Worm (Caenorhabditis elegans) whole organism, L1 larva: ENCODE results near the gene Y38F1A.4.

Experiments used
- C04F5.9 ChIP-seq: sonication (generic microtip); optimal IDR thresholded peaks from 2 replicates; lab custom pipeline; 2016; ENCODE audit warnings: missing genetic modification characterization, missing compliant biosample characterization
- C16A3.4 ChIP-seq: fragments of 150-350 bp; optimal IDR thresholded peaks from 2 replicates; lab custom pipeline; 2014; ENCODE audit warnings: missing biosample characterization, missing genetic modification characterization
- Y116A8C.19 ChIP-seq: sonication (generic microtip); optimal IDR thresholded peaks from 2 replicates; lab custom pipeline; 2016; ENCODE audit warnings: missing compliant biosample characterization, missing genetic modification characterization, borderline replicate concordance
- aha-1 ChIP-seq: fragments of 150-350 bp; optimal IDR thresholded peaks from 2 replicates; lab custom pipeline; 2014; ENCODE audit warnings: missing biosample characterization, missing genetic modification characterization
- ceh-63 ChIP-seq: fragments of 200-800 bp; sonication (Bioruptor generic); optimal IDR thresholded peaks from 2 replicates; lab custom pipeline; 2018; ENCODE audit warnings: mild to moderate bottlenecking, missing genetic modification characterization, missing compliant biosample characterization
- ceh-8 ChIP-seq: fragments of 200-800 bp; sonication (Bioruptor generic); optimal IDR thresholded peaks from 2 replicates; lab custom pipeline; 2018; ENCODE audit warnings: mild to moderate bottlenecking, missing genetic modification characterization, moderate library complexity, missing compliant biosample characterization
- ceh-88 ChIP-seq: fragments of 200-800 bp; sonication (Bioruptor generic); IDR thresholded peaks from 2 replicates; pipeline ENCODE4 v1.3.6; 2022; ENCODE audit warnings: missing genetic modification characterization, missing compliant biosample characterization
- ceh-90 ChIP-seq: sonication (generic microtip); optimal IDR thresholded peaks from 2 replicates; lab custom pipeline; 2016; ENCODE audit warnings: missing genetic modification characterization, missing compliant biosample characterization
- ces-1 ChIP-seq: fragments of 150-350 bp; optimal IDR thresholded peaks from 2 replicates; lab custom pipeline; 2014; ENCODE audit warnings: missing biosample characterization, missing genetic modification reagents, missing genetic modification characterization
- dpl-1 ChIP-seq, 3 experiments: fragments of 150-350 bp in 2 of 3; sonication (generic microtip) in 1 of 3; optimal IDR thresholded peaks; 2 replicates each; lab custom pipeline; 2014 to 2017; ENCODE audit warnings: missing biosample characterization in 3 of 3, missing genetic modification characterization in 3 of 3, missing genetic modification reagents in 3 of 3
- dsc-1 ChIP-seq: sonication (generic microtip); optimal IDR thresholded peaks from 2 replicates; lab custom pipeline; 2016; ENCODE audit warnings: mild to moderate bottlenecking, missing genetic modification characterization, missing compliant biosample characterization
- efl-1 ChIP-seq, 4 experiments: fragments of 150-350 bp; optimal IDR thresholded peaks in 3 of 4; peaks in 1 of 4; 1 replicate in 1 of 4; 2 replicates in 3 of 4; lab custom pipeline; 2014; ENCODE audit warnings: missing biosample characterization in 2 of 4, missing genetic modification characterization in 2 of 4, missing genetic modification reagents in 2 of 4
- egl-13 ChIP-seq: sonication (generic microtip); optimal IDR thresholded peaks from 2 replicates; lab custom pipeline; 2016; ENCODE audit warnings: missing genotype, missing genetic modification reagents, missing genetic modification characterization, missing compliant biosample characterization
- elt-3 ChIP-seq, 6 experiments: fragments of 150-350 bp in 1 of 6; sonication (generic microtip); optimal IDR thresholded peaks; 2 replicates each; lab custom pipeline; 2017 to 2018; ENCODE audit warnings: missing biosample characterization in 6 of 6, missing genetic modification characterization in 6 of 6, inconsistent platforms in 1 of 6
- ets-5 ChIP-seq: fragments of 200-800 bp; sonication (Bioruptor generic); IDR thresholded peaks from 2 replicates; pipeline ENCODE4 v1.3.6; 2022; ENCODE audit warnings: missing genetic modification characterization, missing compliant biosample characterization
- fkh-4 ChIP-seq: sonication (generic microtip); optimal IDR thresholded peaks from 2 replicates; lab custom pipeline; 2016; ENCODE audit warnings: missing compliant biosample characterization, missing genetic modification characterization, borderline replicate concordance
- fkh-8 ChIP-seq: sonication (generic microtip); optimal IDR thresholded peaks from 2 replicates; lab custom pipeline; 2016; ENCODE audit warnings: mild to moderate bottlenecking, missing genetic modification characterization, missing compliant biosample characterization
- grh-1 ChIP-seq: fragments of 200-800 bp; sonication (Bioruptor generic); IDR thresholded peaks from 2 replicates; pipeline ENCODE4 v1.3.6; 2022; ENCODE audit warnings: missing genetic modification reagents, missing genetic modification characterization, missing compliant biosample characterization
- hlh-4 ChIP-seq: sonication (generic microtip); optimal IDR thresholded peaks from 2 replicates; lab custom pipeline; 2016; ENCODE audit warnings: mild to moderate bottlenecking, missing genetic modification characterization, missing compliant biosample characterization
- irx-1 ChIP-seq: sonication (generic microtip); optimal IDR thresholded peaks from 2 replicates; lab custom pipeline; 2016; ENCODE audit warnings: missing genetic modification characterization, missing compliant biosample characterization
- isw-1 ChIP-seq: fragments of 200-800 bp; sonication (Bioruptor generic); IDR thresholded peaks from 2 replicates; pipeline ENCODE4 v1.3.6; 2022; ENCODE audit warnings: missing genetic modification characterization, missing compliant biosample characterization
- lin-13 ChIP-seq: fragments of 150-350 bp; optimal IDR thresholded peaks from 2 replicates; lab custom pipeline; 2014; ENCODE audit warnings: missing biosample characterization, missing genetic modification reagents, missing genetic modification characterization
- lin-15B ChIP-seq: fragments of 150-350 bp; sonication (generic microtip); optimal IDR thresholded peaks from 3 replicates; lab custom pipeline; 2014; ENCODE audit warnings: missing biosample characterization, missing genetic modification characterization
- lin-35 ChIP-seq, 2 experiments: fragments of 150-350 bp; optimal IDR thresholded peaks; 2 replicates each; lab custom pipeline; 2014; ENCODE audit warnings: missing biosample characterization in 2 of 2, missing genetic modification characterization in 2 of 2, missing genetic modification reagents in 2 of 2
- lir-3 ChIP-seq: sonication (generic microtip); optimal IDR thresholded peaks from 2 replicates; lab custom pipeline; 2016; ENCODE audit warnings: mild to moderate bottlenecking, missing genetic modification characterization, moderate library complexity, missing compliant biosample characterization; ENCODE audit not compliant: poor library complexity
- lsy-2 ChIP-seq, 2 experiments: fragments of 150-350 bp; optimal IDR thresholded peaks; 2 replicates each; lab custom pipeline; 2014; ENCODE audit warnings: missing biosample characterization in 2 of 2, missing genetic modification characterization in 2 of 2
- mab-9 ChIP-seq: fragments of 200-800 bp; sonication (Bioruptor generic); IDR thresholded peaks from 2 replicates; pipeline ENCODE4 v1.3.6; 2022; ENCODE audit warnings: missing genetic modification reagents, missing genetic modification characterization, missing compliant biosample characterization
- mdl-1 ChIP-seq, 2 experiments: fragments of 150-350 bp; optimal IDR thresholded peaks; 2 replicates each; lab custom pipeline; 2014 to 2017; ENCODE audit warnings: missing biosample characterization in 2 of 2, missing genetic modification characterization in 2 of 2, inconsistent platforms in 1 of 2
- mef-2 ChIP-seq: fragments of 150-350 bp; optimal IDR thresholded peaks from 2 replicates; lab custom pipeline; 2014; ENCODE audit warnings: missing biosample characterization, missing genetic modification characterization
- mep-1 ChIP-seq: fragments of 150-350 bp; optimal IDR thresholded peaks from 2 replicates; lab custom pipeline; 2014; ENCODE audit warnings: missing biosample characterization, missing genetic modification characterization
- nhr-20 ChIP-seq: sonication (generic microtip); optimal IDR thresholded peaks from 2 replicates; lab custom pipeline; 2016; ENCODE audit warnings: mild to moderate bottlenecking, missing genetic modification characterization, missing compliant biosample characterization
- nhr-47 ChIP-seq: sonication (generic microtip); optimal IDR thresholded peaks from 2 replicates; lab custom pipeline; 2016; ENCODE audit warnings: mild to moderate bottlenecking, missing genetic modification characterization, moderate library complexity, missing compliant biosample characterization
- nhr-71 ChIP-seq: sonication (generic microtip); optimal IDR thresholded peaks from 2 replicates; lab custom pipeline; 2016; ENCODE audit warnings: mild to moderate bottlenecking, missing genetic modification characterization, moderate library complexity, missing compliant biosample characterization
- nhr-77 ChIP-seq: fragments of 150-350 bp; optimal IDR thresholded peaks from 2 replicates; lab custom pipeline; 2014; ENCODE audit warnings: missing biosample characterization, missing genetic modification characterization
- nhr-90 ChIP-seq: sonication (generic microtip); optimal IDR thresholded peaks from 2 replicates; lab custom pipeline; 2016; ENCODE audit warnings: mild to moderate bottlenecking, missing genetic modification characterization, missing compliant biosample characterization; ENCODE audit not compliant: poor library complexity
- pag-3 ChIP-seq: sonication (generic microtip); optimal IDR thresholded peaks from 2 replicates; lab custom pipeline; 2017; ENCODE audit warnings: missing genetic modification characterization, mild to moderate bottlenecking, missing compliant biosample characterization, antibody characterized with exemption, borderline replicate concordance; ENCODE audit not compliant: insufficient read depth
- rnt-1 ChIP-seq: sonication (generic microtip); optimal IDR thresholded peaks from 2 replicates; lab custom pipeline; 2016; ENCODE audit warnings: mild to moderate bottlenecking, missing genetic modification characterization, moderate library complexity, missing compliant biosample characterization
- skn-1 ChIP-seq: fragments of 150-350 bp; optimal IDR thresholded peaks from 2 replicates; lab custom pipeline; 2014; ENCODE audit warnings: missing biosample characterization, missing genetic modification characterization
- snpc-4 ChIP-seq: fragments of 150-350 bp; optimal IDR thresholded peaks from 2 replicates; lab custom pipeline; 2014; ENCODE audit warnings: missing biosample characterization, missing genetic modification characterization
- sox-4 ChIP-seq: sonication (generic microtip); optimal IDR thresholded peaks from 2 replicates; lab custom pipeline; 2016; ENCODE audit warnings: missing genetic modification characterization, missing compliant biosample characterization
- sup-37 ChIP-seq: fragments of 200-800 bp; sonication (Bioruptor generic); optimal IDR thresholded peaks from 2 replicates; lab custom pipeline; 2018; ENCODE audit warnings: mild to moderate bottlenecking, missing genetic modification characterization, missing compliant biosample characterization
- swsn-7 ChIP-seq: sonication (generic microtip); optimal IDR thresholded peaks from 2 replicates; lab custom pipeline; 2016; ENCODE audit warnings: missing genetic modification characterization, missing compliant biosample characterization
- tbx-2 ChIP-seq: sonication (generic microtip); optimal IDR thresholded peaks from 2 replicates; lab custom pipeline; 2016; ENCODE audit warnings: missing genetic modification characterization, missing compliant biosample characterization
- tlp-1 ChIP-seq: fragments of 150-350 bp; optimal IDR thresholded peaks from 2 replicates; lab custom pipeline; 2014; ENCODE audit warnings: missing biosample characterization, missing genetic modification characterization
- unc-130 ChIP-seq: fragments of 150-350 bp; optimal IDR thresholded peaks from 2 replicates; lab custom pipeline; 2017; ENCODE audit warnings: missing biosample characterization, missing genetic modification characterization, inconsistent platforms
- unc-62 ChIP-seq: fragments of 150-350 bp; optimal IDR thresholded peaks from 2 replicates; lab custom pipeline; 2014; ENCODE audit warnings: missing biosample characterization, missing genetic modification reagents, missing genetic modification characterization
- unc-98 ChIP-seq: fragments of 200-800 bp; sonication (Bioruptor generic); IDR thresholded peaks from 2 replicates; pipeline ENCODE4 v1.3.6; 2022; ENCODE audit warnings: missing genetic modification characterization, missing compliant biosample characterization
- vab-15 ChIP-seq: sonication (generic microtip); optimal IDR thresholded peaks from 2 replicates; lab custom pipeline; 2017; ENCODE audit warnings: missing genotype, mild to moderate bottlenecking, missing genetic modification characterization, missing compliant biosample characterization
- zag-1 ChIP-seq: fragments of 150-350 bp; optimal IDR thresholded peaks from 2 replicates; lab custom pipeline; 2014; ENCODE audit warnings: missing biosample characterization, missing genetic modification characterization
- zip-4 ChIP-seq: fragments of 200-800 bp; sonication (Bioruptor generic); optimal IDR thresholded peaks from 2 replicates; lab custom pipeline; 2018; ENCODE audit warnings: mild to moderate bottlenecking, missing genetic modification characterization, moderate library complexity, missing compliant biosample characterization
- ztf-4 ChIP-seq: fragments of 150-350 bp; optimal IDR thresholded peaks from 2 replicates; lab custom pipeline; 2014; ENCODE audit warnings: missing biosample characterization, missing genetic modification characterization

The Y38F1A.4 gene

DNA sequence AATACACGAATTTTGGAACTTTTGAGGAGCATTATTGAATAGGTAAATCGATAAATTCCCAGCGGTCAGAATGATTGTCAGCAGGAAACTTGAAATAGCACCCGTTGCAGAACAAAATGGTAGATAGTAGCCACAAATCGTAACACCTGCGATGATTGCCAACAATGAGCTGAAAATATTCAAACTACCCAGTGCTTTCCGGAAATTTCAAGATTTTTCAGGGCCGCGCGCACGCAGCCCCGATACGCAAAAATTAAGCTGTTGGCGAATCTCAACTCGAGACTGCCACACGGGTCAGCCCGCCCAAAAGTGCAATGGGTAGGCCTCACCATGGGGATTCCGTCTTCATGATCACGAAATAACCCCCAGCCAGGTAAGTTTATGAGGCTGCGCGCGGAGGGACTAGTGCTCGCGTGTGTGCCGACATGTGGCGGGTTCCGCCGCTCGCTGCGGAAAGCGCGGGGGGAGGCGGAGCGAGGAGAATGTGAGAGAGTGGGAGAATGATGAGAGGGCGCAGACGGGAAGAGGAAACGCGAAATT is 24.9 kb downstream of the Y38F1A.4 start (continued):
- TF ChIP-seq dsc-1 (tag; lab: Kevin White, UChicago) = peak; percentile 97
- TF ChIP-seq ces-1 = no peak
- peak; percentile 95 for TF ChIP-seq rnt-1
- TF ChIP-seq mef-2 = peak; percentile 77
- TF ChIP-seq ceh-8 (GFP tag; lab: Kevin White, UChicago) = peak; percentile 95
- TF ChIP-seq tlp-1 (tag; lab: Kevin White, UChicago) = no peak
- peak; percentile 99 for TF ChIP-seq nhr-90 (tag; lab: Kevin White, UChicago)
- peak; percentile 97 for TF ChIP-seq nhr-20 (tag; lab: Kevin White, UChicago)
- TF ChIP-seq mdl-1 (tag; optimal IDR thresholded peaks at IDR 0.05; lab: Kevin White, UChicago) = peak in 1 of 2 experiments; percentile 78
- peak; percentile 95 for TF ChIP-seq fkh-8 (tag; lab: Kevin White, UChicago)
- TF ChIP-seq C16A3.4 (tag; lab: Kevin White, UChicago) = peak; percentile 63
- TF ChIP-seq ceh-88 (GFP tag; lab: Robert Waterston, UW) = peak; percentile 89
- TF ChIP-seq isw-1 (GFP tag; lab: Robert Waterston, UW) = peak; percentile 84
- TF ChIP-seq sup-37 (GFP tag; lab: Kevin White, UChicago) = peak; percentile 97
- no peak for TF ChIP-seq vab-15 (tag; lab: Kevin White, UChicago)
- peak; percentile 81 to 86 for TF ChIP-seq efl-1 (optimal IDR thresholded peaks at IDR 0.05; lab: Kevin White, UChicago)
- peak; percentile 67 to 98 for TF ChIP-seq efl-1 (GFP tag; optimal IDR thresholded peaks at IDR 0.05 in 1 of 2; lab: Kevin White, UChicago)
- 0 out of 2 replicates have a peak, but pooled peaks have one; percentile 5 for TF ChIP-seq ets-5 (GFP tag; lab: Robert Waterston, UW)
- peak; percentile 88 for TF ChIP-seq unc-130
- TF ChIP-seq mep-1 (tag; lab: Kevin White, UChicago) = peak; percentile 80
- peak; percentile 64 for TF ChIP-seq ceh-90
- peak; percentile 69 to 89 for TF ChIP-seq lin-35 (GFP tag; optimal IDR thresholded peaks at IDR 0.05; lab: Kevin White, UChicago)
- TF ChIP-seq nhr-77 (tag; lab: Kevin White, UChicago) = peak; percentile 92
- peak; percentile 99 for TF ChIP-seq nhr-47
- TF ChIP-seq dpl-1 (GFP tag; optimal IDR thresholded peaks at IDR 0.05; lab: Kevin White, UChicago) = peak; percentile 57 to 71 (median 69)
- TF ChIP-seq swsn-7 (tag; lab: Kevin White, UChicago) = peak; percentile 98
- peak; percentile 97 for TF ChIP-seq grh-1 (GFP tag; lab: Robert Waterston, UW)
- peak; percentile 35 for TF ChIP-seq lin-15B
- no peak for TF ChIP-seq zag-1 (tag; lab: Kevin White, UChicago)
- no peak for TF ChIP-seq unc-62
- TF ChIP-seq elt-3 (tag; optimal IDR thresholded peaks at IDR 0.05; lab: Kevin White, UChicago) = peak; percentile 31 to 82 (median 52)
- peak; percentile 68 for TF ChIP-seq unc-98 (GFP tag; lab: Robert Waterston, UW)
- TF ChIP-seq skn-1 = peak; percentile 76
- peak; percentile 79 to 85 for TF ChIP-seq lsy-2 (tag; optimal IDR thresholded peaks at IDR 0.05; lab: Kevin White, UChicago)
- TF ChIP-seq pag-3 (tag; lab: Kevin White, UChicago) = no peak
- peak; percentile 25 for TF ChIP-seq aha-1
- TF ChIP-seq snpc-4 (tag; lab: Kevin White, UChicago) = peak; percentile 100
- peak; percentile 85 for TF ChIP-seq ztf-4 (tag; lab: Kevin White, UChicago)
- peak; percentile 80; the same call in 1 of the 2 replicates for TF ChIP-seq mab-9 (GFP tag; lab: Robert Waterston, UW)
- peak; percentile 94 for TF ChIP-seq tbx-2 (tag; lab: Kevin White, UChicago)
- peak; percentile 92 for TF ChIP-seq zip-4 (GFP tag; lab: Kevin White, UChicago)
- peak; percentile 89 for TF ChIP-seq C04F5.9 (tag; lab: Kevin White, UChicago)
- peak; percentile 72 for TF ChIP-seq lir-3
- TF ChIP-seq lin-13 (GFP tag; lab: Kevin White, UChicago) = peak; percentile 86
- TF ChIP-seq nhr-71 (tag; lab: Kevin White, UChicago) = peak; percentile 98
- TF ChIP-seq irx-1 (tag; lab: Kevin White, UChicago) = peak; percentile 95
- no peak for TF ChIP-seq ceh-63 (GFP tag; lab: Kevin White, UChicago)
- TF ChIP-seq Y116A8C.19 (tag; lab: Kevin White, UChicago) = peak; percentile 34
- TF ChIP-seq fkh-4 (tag; lab: Kevin White, UChicago) = peak; percentile 44
- peak; percentile 49 for TF ChIP-seq hlh-4 (tag; lab: Kevin White, UChicago)
- peak; percentile 81 for TF ChIP-seq sox-4
- TF ChIP-seq egl-13 (tag; lab: Kevin White, UChicago) = peak; percentile 96
